Fruit fly (Drosophila melanogaster) whole organism, embryonic: ENCODE results near the gene smo.

Source experiments
- CG13624 ChIP-seq: fragments of 200-800 bp; sonication (Bioruptor generic); optimal IDR thresholded peaks from 2 replicates; lab custom pipeline; 2016; ENCODE audit warnings: missing biosample characterization, missing genetic modification characterization
- CG16779 ChIP-seq: fragments of 200-800 bp; sonication (Bioruptor generic); IDR thresholded peaks from 2 replicates; pipeline ENCODE4 v1.3.6; 2022; ENCODE audit warnings: missing biosample characterization, missing genetic modification characterization
- CG18476 ChIP-seq: fragments of 200-800 bp; sonication (Bioruptor generic); optimal IDR thresholded peaks from 2 replicates; lab custom pipeline; 2016; ENCODE audit warnings: missing biosample characterization, mild to moderate bottlenecking, missing genetic modification characterization
- CTCF ChIP-seq: fragments of 200-800 bp; sonication (Bioruptor generic); optimal IDR thresholded peaks from 2 replicates; lab custom pipeline; 2017; ENCODE audit warnings: missing biosample characterization, mild to moderate bottlenecking, missing genetic modification characterization, moderate library complexity
- Dp ChIP-seq: fragments of 200-800 bp; sonication (Bioruptor generic); optimal IDR thresholded peaks from 2 replicates; lab custom pipeline; 2018; ENCODE audit warnings: missing biosample characterization, mild to moderate bottlenecking, missing genetic modification characterization, moderate library complexity
- Oaz ChIP-seq: fragments of 200-800 bp; sonication (Bioruptor generic); IDR thresholded peaks from 2 replicates; pipeline ENCODE4 v1.3.6; 2022; ENCODE audit warnings: missing biosample characterization, missing genetic modification characterization
- Pdp1 ChIP-seq, 2 experiments: fragments of 200-800 bp; sonication (Bioruptor generic); optimal IDR thresholded peaks; 3 replicates each; lab custom pipeline; 2016; ENCODE audit warnings: missing biosample characterization in 2 of 2, missing genetic modification characterization in 2 of 2, mild to moderate bottlenecking in 1 of 2, moderate library complexity in 1 of 2
- Rfx ChIP-seq: fragments of 200-800 bp; sonication (Bioruptor generic); IDR thresholded peaks from 2 replicates; pipeline ENCODE4 v1.3.6; 2022; ENCODE audit warnings: missing biosample characterization, missing genetic modification characterization
- Scr ChIP-seq: fragments of 200-800 bp; sonication (Bioruptor generic); IDR thresholded peaks from 2 replicates; pipeline ENCODE4 v1.3.6; 2022; ENCODE audit warnings: missing biosample characterization, missing genetic modification characterization; ENCODE audit not compliant: partially characterized antibody
- peb ChIP-seq: fragments of 200-800 bp; sonication (Bioruptor generic); IDR thresholded peaks from 2 replicates; pipeline ENCODE4 v1.3.6; 2022; ENCODE audit warnings: missing biosample characterization, missing genetic modification characterization
- ro ChIP-seq: fragments of 200-800 bp; sonication (Bioruptor generic); IDR thresholded peaks from 2 replicates; pipeline ENCODE4 v1.3.6; 2022; ENCODE audit warnings: missing biosample characterization, missing genetic modification characterization
- sima ChIP-seq: fragments of 200-800 bp; sonication (Bioruptor generic); optimal IDR thresholded peaks from 2 replicates; lab custom pipeline; 2016; ENCODE audit warnings: missing biosample characterization, missing genetic modification characterization
- ttk ChIP-seq: fragments of 200-800 bp; sonication (Bioruptor generic); IDR thresholded peaks from 2 replicates; pipeline ENCODE4 v2.1.2; 2022; ENCODE audit warnings: missing biosample characterization, missing genetic modification characterization

DNA sequence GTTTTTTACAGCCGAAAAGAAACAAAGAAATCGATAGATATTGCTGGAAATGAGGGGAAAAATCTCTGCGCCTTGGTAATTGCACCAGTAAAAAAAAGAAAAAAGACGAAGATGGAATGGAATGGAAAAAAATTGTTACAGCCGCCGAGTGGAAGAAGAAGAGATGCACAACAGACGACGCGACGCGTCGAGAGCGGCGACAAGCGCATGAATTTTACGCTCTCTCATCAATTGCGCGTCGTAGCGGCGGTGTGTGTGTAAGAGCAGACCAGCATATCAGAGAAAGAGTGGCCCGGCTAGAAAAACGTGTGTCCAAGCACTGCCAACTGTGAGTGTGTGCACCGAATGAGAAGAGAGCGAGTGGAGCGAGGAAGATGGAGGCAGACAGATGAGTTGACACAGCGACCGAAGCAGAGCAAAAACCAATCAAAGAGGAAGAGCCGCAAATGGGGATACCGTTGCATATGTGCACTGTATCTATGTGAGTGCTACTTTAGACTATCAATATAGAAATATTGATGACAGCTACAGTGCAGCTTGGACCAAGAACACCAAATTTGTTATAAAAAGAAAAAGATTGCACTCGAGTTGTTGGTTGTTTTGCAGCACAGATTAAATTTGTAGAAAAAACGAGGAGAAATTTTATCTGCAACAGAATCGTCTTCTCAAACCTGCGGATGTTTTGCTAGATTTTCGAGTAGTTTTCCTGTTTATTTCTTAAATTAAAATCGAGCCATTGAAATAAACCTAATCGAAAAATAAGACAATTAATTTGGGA lies 28.1 kb upstream of the smo start:
- peak; percentile 13 for TF ChIP-seq CG13624
- no peak for TF ChIP-seq Oaz (GFP tag; lab: Robert Waterston, UW)
- TF ChIP-seq ttk (GFP tag; lab: Robert Waterston, UW): no peak
- TF ChIP-seq CG18476 (GFP tag; lab: Kevin White, UChicago): no peak
- TF ChIP-seq Rfx (GFP tag; lab: Robert Waterston, UW): no peak
- no peak for TF ChIP-seq CTCF (GFP tag; lab: Kevin White, UChicago)
- TF ChIP-seq peb (GFP tag; lab: Robert Waterston, UW): no peak
- no peak for TF ChIP-seq sima
- no peak for TF ChIP-seq Scr (GFP tag; lab: Robert Waterston, UW)
- TF ChIP-seq ro (GFP tag; lab: Robert Waterston, UW): no peak
- TF ChIP-seq Pdp1 (GFP tag; optimal IDR thresholded peaks at IDR 0.05; lab: Kevin White, UChicago): peak in 1 of 2 experiments; percentile 42
- no peak for TF ChIP-seq Dp (GFP tag; lab: Kevin White, UChicago)
- TF ChIP-seq CG16779: 0 out of 2 replicates have a peak, but pooled peaks have one; percentile 9
